Fruit fly (Drosophila melanogaster) whole organism, embryonic: ENCODE measurements around the gene smg.

Source experiments
- Adf1 ChIP-seq: fragments of 200-800 bp; sonication (Bioruptor generic); IDR thresholded peaks from 2 replicates; pipeline ENCODE4 v1.3.6; 2022; ENCODE audit warnings: missing biosample characterization, missing genetic modification characterization
- Atf6 ChIP-seq: fragments of 200-800 bp; sonication (Bioruptor generic); IDR thresholded peaks from 2 replicates; pipeline ENCODE4 v1.3.6; 2022; ENCODE audit warnings: missing biosample characterization, missing genetic modification characterization
- CG10366 ChIP-seq: fragments of 200-800 bp; sonication (Bioruptor generic); IDR thresholded peaks from 2 replicates; pipeline ENCODE4 v1.3.6; 2022; ENCODE audit warnings: missing biosample characterization, missing genetic modification characterization
- CG11504 ChIP-seq: fragments of 200-800 bp; sonication (Bioruptor generic); optimal IDR thresholded peaks from 3 replicates; lab custom pipeline; 2019; ENCODE audit warnings: missing biosample characterization, mild to moderate bottlenecking, missing genetic modification characterization, moderate library complexity
- CG12391 ChIP-seq: fragments of 200-800 bp; sonication (Bioruptor generic); optimal IDR thresholded peaks from 3 replicates; lab custom pipeline; 2018; ENCODE audit warnings: missing biosample characterization, mild to moderate bottlenecking, missing genetic modification characterization, moderate library complexity
- CG13296 ChIP-seq: fragments of 200-800 bp; sonication (Bioruptor generic); optimal IDR thresholded peaks from 3 replicates; lab custom pipeline; 2018; ENCODE audit warnings: missing biosample characterization, mild to moderate bottlenecking, missing genetic modification characterization
- CG15601 ChIP-seq: fragments of 200-800 bp; sonication (Bioruptor generic); optimal IDR thresholded peaks from 3 replicates; lab custom pipeline; 2019; ENCODE audit warnings: missing biosample characterization, mild to moderate bottlenecking, missing genetic modification characterization, moderate library complexity
- CG16815 ChIP-seq: fragments of 200-800 bp; sonication (Bioruptor generic); optimal IDR thresholded peaks from 3 replicates; lab custom pipeline; 2017; ENCODE audit warnings: missing biosample characterization, mild to moderate bottlenecking, missing genetic modification characterization
- CG17186 ChIP-seq: fragments of 200-800 bp; sonication (Bioruptor generic); optimal IDR thresholded peaks from 3 replicates; lab custom pipeline; 2017; ENCODE audit warnings: missing biosample characterization, missing genetic modification reagents, missing genetic modification characterization
- CG17359 ChIP-seq: fragments of 200-800 bp; sonication (Bioruptor generic); optimal IDR thresholded peaks from 3 replicates; lab custom pipeline; 2018; ENCODE audit warnings: missing biosample characterization, mild to moderate bottlenecking, missing genetic modification characterization, moderate library complexity
- CG17385 ChIP-seq: fragments of 200-800 bp; sonication (Bioruptor generic); optimal IDR thresholded peaks from 3 replicates; lab custom pipeline; 2018; ENCODE audit warnings: missing biosample characterization, mild to moderate bottlenecking, missing genetic modification characterization
- CG17612 ChIP-seq: fragments of 200-800 bp; sonication (Bioruptor generic); IDR thresholded peaks from 2 replicates; pipeline ENCODE4 v1.3.6; 2022; ENCODE audit warnings: missing biosample characterization, missing genetic modification characterization
- CG1832 ChIP-seq: fragments of 200-800 bp; sonication (Bioruptor generic); optimal IDR thresholded peaks from 2 replicates; lab custom pipeline; 2017; ENCODE audit warnings: missing biosample characterization, mild to moderate bottlenecking, missing genetic modification characterization, inconsistent platforms
- CG2678 ChIP-seq: fragments of 200-800 bp; sonication (Bioruptor generic); optimal IDR thresholded peaks from 3 replicates; lab custom pipeline; 2019; ENCODE audit warnings: missing biosample characterization, mild to moderate bottlenecking, missing genetic modification characterization, moderate library complexity
- CG31388 ChIP-seq: fragments of 200-800 bp; sonication (Bioruptor generic); optimal IDR thresholded peaks from 2 replicates; lab custom pipeline; 2016; ENCODE audit warnings: missing biosample characterization, missing genetic modification characterization
- CG3407 ChIP-seq: fragments of 200-800 bp; sonication (Bioruptor generic); optimal IDR thresholded peaks from 2 replicates; lab custom pipeline; 2018; ENCODE audit warnings: missing biosample characterization, mild to moderate bottlenecking, missing genetic modification characterization
- CG3726 ChIP-seq: fragments of 200-800 bp; sonication (Bioruptor generic); IDR thresholded peaks from 3 replicates; pipeline ENCODE4, ENCODE4 v1.3.6; 2022; ENCODE audit warnings: missing biosample characterization, missing genetic modification characterization
- CG4617 ChIP-seq: fragments of 200-800 bp; sonication (Bioruptor generic); optimal IDR thresholded peaks from 3 replicates; lab custom pipeline; 2016; ENCODE audit warnings: missing biosample characterization, missing genetic modification characterization, borderline replicate concordance
- CG4707 ChIP-seq: fragments of 200-800 bp; sonication (Bioruptor generic); optimal IDR thresholded peaks from 2 replicates; lab custom pipeline; 2018; ENCODE audit warnings: missing biosample characterization, mild to moderate bottlenecking, missing genetic modification characterization, moderate library complexity
- CG5953 ChIP-seq: fragments of 200-800 bp; sonication (Bioruptor generic); IDR thresholded peaks from 2 replicates; pipeline ENCODE4 v1.3.6; 2022; ENCODE audit warnings: missing biosample characterization, missing genetic modification characterization
- CG6689 ChIP-seq: fragments of 200-800 bp; sonication (Bioruptor generic); IDR thresholded peaks from 2 replicates; pipeline ENCODE4 v1.3.6; 2022; ENCODE audit warnings: missing biosample characterization, missing genetic modification characterization
- CG8944 ChIP-seq: fragments of 200-800 bp; sonication (Bioruptor generic); optimal IDR thresholded peaks from 3 replicates; lab custom pipeline; 2016; ENCODE audit warnings: missing biosample characterization, missing genetic modification characterization
- Ets97D ChIP-seq: fragments of 200-800 bp; sonication (Bioruptor generic); optimal IDR thresholded peaks from 3 replicates; lab custom pipeline; 2016; ENCODE audit warnings: missing biosample characterization, missing genetic modification characterization
- Hr78 ChIP-seq, 2 experiments: fragments of 200-800 bp in 1 of 2; fragments of >200 bp in 1 of 2; sonication (Bioruptor generic) in 1 of 2; optimal IDR thresholded peaks; 2 replicates each; lab custom pipeline; 2017 to 2019; ENCODE audit warnings: missing biosample characterization in 2 of 2, missing genetic modification characterization in 2 of 2, mild to moderate bottlenecking in 1 of 2, moderate library complexity in 1 of 2
- Hsf ChIP-seq: fragments of 200-800 bp; sonication (Bioruptor generic); optimal IDR thresholded peaks from 3 replicates; lab custom pipeline; 2016; ENCODE audit warnings: missing biosample characterization, missing genetic modification characterization
- Lim3 ChIP-seq: fragments of 200-800 bp; sonication (Bioruptor generic); IDR thresholded peaks from 2 replicates; pipeline ENCODE4 v1.3.6; 2022; ENCODE audit warnings: missing biosample characterization, missing genetic modification characterization
- Myb ChIP-seq: fragments of 200-800 bp; sonication (Bioruptor generic); optimal IDR thresholded peaks from 2 replicates; lab custom pipeline; 2016; ENCODE audit warnings: missing biosample characterization, missing genetic modification characterization
- Nf-YB ChIP-seq: fragments of 200-800 bp; sonication (Bioruptor generic); optimal IDR thresholded peaks from 3 replicates; lab custom pipeline; 2019; ENCODE audit warnings: missing biosample characterization, mild to moderate bottlenecking, missing genetic modification characterization, moderate library complexity
- Optix ChIP-seq: fragments of 200-800 bp; sonication (Bioruptor generic); IDR thresholded peaks from 3 replicates; pipeline ENCODE4 v1.3.6; 2022; ENCODE audit warnings: missing biosample characterization, missing genetic modification characterization
- Ssrp ChIP-seq: fragments of 200-800 bp; sonication (Bioruptor generic); optimal IDR thresholded peaks from 2 replicates; lab custom pipeline; 2018; ENCODE audit warnings: missing biosample characterization, mild to moderate bottlenecking, missing genetic modification characterization, moderate library complexity
- Usf ChIP-seq: fragments of 200-800 bp; sonication (Bioruptor generic); optimal IDR thresholded peaks from 2 replicates; lab custom pipeline; 2017; ENCODE audit warnings: missing genotype, missing biosample characterization, missing genetic modification characterization
- amos ChIP-seq: fragments of 200-800 bp; sonication (Bioruptor generic); IDR thresholded peaks from 2 replicates; pipeline ENCODE4 v1.3.6; 2022; ENCODE audit warnings: missing biosample characterization, missing genetic modification characterization; ENCODE audit not compliant: partially characterized antibody
- ato ChIP-seq: fragments of 200-800 bp; sonication (Bioruptor generic); IDR thresholded peaks from 2 replicates; pipeline ENCODE4 v1.3.6; 2022; ENCODE audit warnings: missing biosample characterization, missing genetic modification characterization; ENCODE audit not compliant: partially characterized antibody
- az2 ChIP-seq: fragments of 200-800 bp; sonication (Bioruptor generic); optimal IDR thresholded peaks from 3 replicates; lab custom pipeline; 2016; ENCODE audit warnings: missing biosample characterization, missing genetic modification characterization
- chm ChIP-seq: fragments of 200-800 bp; sonication (Bioruptor generic); IDR thresholded peaks from 2 replicates; pipeline ENCODE4 v1.3.6; 2022; ENCODE audit warnings: missing biosample characterization, missing genetic modification characterization
- crc ChIP-seq: fragments of 200-800 bp; sonication (Bioruptor generic); optimal IDR thresholded peaks from 2 replicates; lab custom pipeline; 2016; ENCODE audit warnings: missing biosample characterization, missing genetic modification characterization
- da ChIP-seq: fragments of 200-800 bp; sonication (Bioruptor generic); optimal IDR thresholded peaks from 2 replicates; lab custom pipeline; 2016; ENCODE audit warnings: missing biosample characterization, missing genetic modification characterization
- lilli ChIP-seq: fragments of 200-800 bp; sonication (Bioruptor generic); optimal IDR thresholded peaks from 3 replicates; lab custom pipeline; 2016; ENCODE audit warnings: missing biosample characterization, missing genetic modification characterization
- mam ChIP-seq: fragments of 200-800 bp; sonication (Bioruptor generic); optimal IDR thresholded peaks from 3 replicates; lab custom pipeline; 2016; ENCODE audit warnings: missing biosample characterization, missing genetic modification characterization
- nerfin-1 ChIP-seq: fragments of 200-800 bp; sonication (Bioruptor generic); optimal IDR thresholded peaks from 3 replicates; lab custom pipeline; 2019; ENCODE audit warnings: missing biosample characterization, mild to moderate bottlenecking, missing genetic modification characterization, moderate library complexity
- org-1 ChIP-seq: fragments of 200-800 bp; sonication (Bioruptor generic); optimal IDR thresholded peaks from 2 replicates; lab custom pipeline; 2017; ENCODE audit warnings: missing biosample characterization, missing genetic modification characterization
- prd ChIP-seq, 3 experiments: fragments of >200 bp in 2 of 3; fragments of 200-800 bp in 1 of 3; sonication (Bioruptor generic) in 1 of 3; optimal IDR thresholded peaks in 2 of 3; IDR thresholded peaks in 1 of 3; 2 replicates in 2 of 3; 3 replicates in 1 of 3; pipeline versions ENCODE4 v1.3.6 to Lab custom; 2017 to 2022; ENCODE audit warnings: missing biosample characterization in 1 of 3, missing genetic modification characterization in 1 of 3
- pum ChIP-seq: fragments of 200-800 bp; sonication (Bioruptor generic); optimal IDR thresholded peaks from 2 replicates; lab custom pipeline; 2016; ENCODE audit warnings: missing biosample characterization, missing genetic modification characterization
- ro ChIP-seq: fragments of 200-800 bp; sonication (Bioruptor generic); IDR thresholded peaks from 2 replicates; pipeline ENCODE4 v1.3.6; 2022; ENCODE audit warnings: missing biosample characterization, missing genetic modification characterization
- sim ChIP-seq: fragments of 200-800 bp; sonication (Bioruptor generic); IDR thresholded peaks from 2 replicates; pipeline ENCODE4 v1.3.6; 2022; ENCODE audit warnings: missing biosample characterization, missing genetic modification characterization
- tap ChIP-seq: fragments of 200-800 bp; optimal IDR thresholded peaks from 3 replicates; lab custom pipeline; 2019; ENCODE audit warnings: missing biosample characterization, mild to moderate bottlenecking, missing genetic modification characterization, moderate library complexity
- trh ChIP-seq: fragments of 200-800 bp; sonication (Bioruptor generic); optimal IDR thresholded peaks from 2 replicates; lab custom pipeline; 2016; ENCODE audit warnings: missing biosample characterization, missing genetic modification characterization
- usp ChIP-seq: fragments of >200 bp; optimal IDR thresholded peaks from 2 replicates; lab custom pipeline; 2017; ENCODE audit warnings: missing biosample characterization, missing genetic modification characterization
- wor ChIP-seq: fragments of 200-800 bp; sonication (Bioruptor generic); IDR thresholded peaks from 2 replicates; pipeline ENCODE4 v1.3.6; 2022; ENCODE audit warnings: missing biosample characterization, missing genetic modification characterization
- yki ChIP-seq: fragments of >200 bp; optimal IDR thresholded peaks from 3 replicates; lab custom pipeline; 2018
- zen ChIP-seq: fragments of 200-800 bp; sonication (Bioruptor generic); optimal IDR thresholded peaks from 3 replicates; lab custom pipeline; 2018; ENCODE audit warnings: missing biosample characterization, mild to moderate bottlenecking, missing genetic modification characterization, moderate library complexity

The smg gene

dm6 chr3L:9023627-9024026, 25.8 kb upstream of the smg start (continued):
- TF ChIP-seq crc (GFP tag; lab: Kevin White, UChicago) (peak; percentile 15), CG10366 (GFP tag; lab: Robert Waterston, UW) (peak; percentile 31), CG31388 (GFP tag; lab: Kevin White, UChicago) (peak; percentile 10), CG6689 (GFP tag; lab: Robert Waterston, UW) (peak; percentile 71), CG13296 (GFP tag; lab: Kevin White, UChicago) (no peak), yki (no peak), Myb (GFP tag; lab: Kevin White, UChicago) (peak; percentile 17), Nf-YB (no peak), Atf6 (GFP tag; lab: Robert Waterston, UW) (no peak), Hr78 (GFP tag; optimal IDR thresholded peaks at IDR 0.05; lab: Kevin White, UChicago) (no peak), CG3407 (no peak), pum (GFP tag; lab: Kevin White, UChicago) (peak; percentile 63), sim (GFP tag; lab: Robert Waterston, UW) (peak; percentile 40; the same call in 1 of the 2 replicates), nerfin-1 (tag; lab: Kevin White, UChicago) (peak; percentile 53), CG8944 (GFP tag; lab: Kevin White, UChicago) (peak; percentile 55), zen (tag; lab: Kevin White, UChicago) (peak; percentile 90), az2 (GFP tag; lab: Kevin White, UChicago) (peak; percentile 71), CG17186 (no peak), CG17612 (GFP tag; lab: Robert Waterston, UW) (no peak), prd (optimal IDR thresholded peaks at IDR 0.05; lab: Kevin White, UChicago) (no peak), prd (GFP tag; IDR thresholded peaks at IDR 0.05; lab: Robert Waterston, UW) (peak; percentile 89), chm (peak; percentile 41; the same call in 1 of the 2 replicates), Adf1 (GFP tag; lab: Robert Waterston, UW) (no peak), ro (GFP tag; lab: Robert Waterston, UW) (peak; percentile 37; the same call in 1 of the 2 replicates), Usf (GFP tag; lab: Kevin White, UChicago) (peak; percentile 60), Ssrp (peak; percentile 58), ato (GFP tag; lab: Robert Waterston, UW) (no peak), Optix (peak; percentile 66; the same call in 2 of the 3 replicates), usp (GFP tag; lab: Kevin White, UChicago) (no peak), Lim3 (GFP tag; lab: Robert Waterston, UW) (no peak), CG17359 (tag; lab: Kevin White, UChicago) (peak; percentile 49), CG2678 (tag; lab: Kevin White, UChicago) (peak; percentile 71), CG12391 (tag; lab: Kevin White, UChicago) (peak; percentile 78), wor (GFP tag; lab: Robert Waterston, UW) (no peak), CG5953 (GFP tag; lab: Robert Waterston, UW) (no peak), Hsf (peak; percentile 72), tap (peak; percentile 41), CG4617 (GFP tag; lab: Kevin White, UChicago) (no peak), da (GFP tag; lab: Kevin White, UChicago) (no peak), CG15601 (tag; lab: Kevin White, UChicago) (peak; percentile 49), trh (GFP tag; lab: Kevin White, UChicago) (peak; percentile 9), Ets97D (peak; percentile 5), lilli (peak; percentile 73), CG1832 (GFP tag; lab: Kevin White, UChicago) (no peak), CG11504 (tag; lab: Kevin White, UChicago) (peak; percentile 69), org-1 (GFP tag; lab: Kevin White, UChicago) (no peak), amos (GFP tag; lab: Robert Waterston, UW) (no peak), CG17385 (GFP tag; lab: Kevin White, UChicago) (peak; percentile 47), mam (GFP tag; lab: Kevin White, UChicago) (peak; percentile 38), CG16815 (GFP tag; lab: Kevin White, UChicago) (peak; percentile 75), CG4707 (GFP tag; lab: Kevin White, UChicago) (peak; percentile 26), CG3726 (GFP tag; lab: Robert Waterston, UW) (no peak)
